Worm (Caenorhabditis elegans): ENCODE results near the gene nstp-9.

- TF ChIP-seq nhr-28 (tag; optimal IDR thresholded peaks at IDR 0.05) (no peak), lin-13 (GFP tag; optimal IDR thresholded peaks at IDR 0.05) (no peak), ceh-82 (tag; optimal IDR thresholded peaks at IDR 0.05) (no peak), nhr-90 (tag; optimal IDR thresholded peaks at IDR 0.05; ENCODE audit: poor library complexity) (no peak), nhr-12 (tag; optimal IDR thresholded peaks at IDR 0.05) (no peak), unc-130 (tag; optimal IDR thresholded peaks at IDR 0.05) (no peak), elt-2 (tag; optimal IDR thresholded peaks at IDR 0.05) (no peak), snpc-4 (tag; optimal IDR thresholded peaks at IDR 0.05) (no peak), lin-15B (tag; optimal IDR thresholded peaks at IDR 0.05) (no peak), ztf-4 (tag; optimal IDR thresholded peaks at IDR 0.05) (no peak), lin-39 (tag; optimal IDR thresholded peaks at IDR 0.05) (no peak)
These were observed 48.2 kb upstream of the nstp-9 start, which contains the start of gene K09C8.9 for ce11 chrX:10967698-10968097.
